Worm (Caenorhabditis elegans) whole organism, late embryonic: ENCODE data around the gene str-35.

Experiments used
- K02D7.2 ChIP-seq: sonication (generic microtip); optimal IDR thresholded peaks from 2 replicates; lab custom pipeline; 2017; ENCODE audit warnings: mild to moderate bottlenecking, missing genetic modification characterization, missing compliant biosample characterization
- T23F11.4 ChIP-seq: fragments of 200-800 bp; sonication (Bioruptor generic); optimal IDR thresholded peaks from 2 replicates; lab custom pipeline; 2018; ENCODE audit warnings: mild to moderate bottlenecking, missing genetic modification characterization, missing compliant biosample characterization
- Y22D7AL.16 ChIP-seq: sonication (generic microtip); optimal IDR thresholded peaks from 2 replicates; lab custom pipeline; 2016; ENCODE audit warnings: missing genetic modification characterization, missing compliant biosample characterization
- ama-1 ChIP-seq: fragments of 150-350 bp; optimal IDR thresholded peaks from 2 replicates; lab custom pipeline; 2014
- ceh-14 ChIP-seq: sonication (generic microtip); optimal IDR thresholded peaks from 2 replicates; lab custom pipeline; 2016; ENCODE audit warnings: missing genotype, missing genetic modification characterization, missing compliant biosample characterization
- ceh-18 ChIP-seq: sonication (generic microtip); optimal IDR thresholded peaks from 2 replicates; lab custom pipeline; 2016; ENCODE audit warnings: missing genetic modification characterization, missing compliant biosample characterization
- ceh-19 ChIP-seq: fragments of 200-800 bp; sonication (Bioruptor generic); optimal IDR thresholded peaks from 2 replicates; lab custom pipeline; 2018; ENCODE audit warnings: mild to moderate bottlenecking, missing genetic modification characterization, missing compliant biosample characterization
- ceh-2 ChIP-seq: sonication (generic microtip); optimal IDR thresholded peaks from 2 replicates; lab custom pipeline; 2016; ENCODE audit warnings: missing genotype, missing genetic modification characterization, missing compliant biosample characterization
- ceh-45 ChIP-seq: fragments of 200-800 bp; sonication (Bioruptor generic); IDR thresholded peaks from 2 replicates; pipeline ENCODE4 v1.3.6; 2022; ENCODE audit warnings: missing genetic modification reagents, missing genetic modification characterization, missing compliant biosample characterization
- ceh-9 ChIP-seq: sonication (generic microtip); optimal IDR thresholded peaks from 2 replicates; lab custom pipeline; 2016; ENCODE audit warnings: mild to moderate bottlenecking, missing genetic modification characterization, inconsistent platforms, missing compliant biosample characterization
- dmd-4 ChIP-seq: sonication (generic microtip); optimal IDR thresholded peaks from 2 replicates; lab custom pipeline; 2016; ENCODE audit warnings: borderline replicate concordance, missing genetic modification characterization, missing compliant biosample characterization
- dve-1 ChIP-seq: sonication (generic microtip); optimal IDR thresholded peaks from 2 replicates; lab custom pipeline; 2017; ENCODE audit warnings: antibody characterized with exemption, mild to moderate bottlenecking, missing genetic modification characterization, missing compliant biosample characterization
- fkh-10 ChIP-seq: fragments of 150-350 bp; optimal IDR thresholded peaks from 2 replicates; lab custom pipeline; 2014; ENCODE audit warnings: missing biosample characterization, missing genetic modification reagents, missing genetic modification characterization
- gmeb-2 ChIP-seq: sonication (generic microtip); optimal IDR thresholded peaks from 2 replicates; lab custom pipeline; 2016; ENCODE audit warnings: missing genetic modification characterization, inconsistent platforms, missing compliant biosample characterization
- hlh-13 ChIP-seq: fragments of 200-800 bp; sonication (Bioruptor generic); optimal IDR thresholded peaks from 2 replicates; lab custom pipeline; 2018; ENCODE audit warnings: mild to moderate bottlenecking, missing genetic modification characterization, missing compliant biosample characterization
- hlh-30 ChIP-seq: sonication (generic microtip); optimal IDR thresholded peaks from 2 replicates; lab custom pipeline; 2017; ENCODE audit warnings: antibody characterized with exemption, missing genetic modification characterization, missing compliant biosample characterization; ENCODE audit not compliant: insufficient read depth
- lin-11 ChIP-seq: fragments of 200-800 bp; sonication (Bioruptor generic); optimal IDR thresholded peaks from 2 replicates; lab custom pipeline; 2018; ENCODE audit warnings: mild to moderate bottlenecking, missing genetic modification characterization, missing compliant biosample characterization
- madf-2 ChIP-seq: sonication (generic microtip); optimal IDR thresholded peaks from 2 replicates; lab custom pipeline; 2017; ENCODE audit warnings: missing genetic modification characterization, missing compliant biosample characterization
- nhr-11 ChIP-seq: fragments of 150-350 bp; optimal IDR thresholded peaks from 2 replicates; lab custom pipeline; 2014; ENCODE audit warnings: missing biosample characterization, missing genetic modification characterization
- nhr-232 ChIP-seq: sonication (generic microtip); optimal IDR thresholded peaks from 2 replicates; lab custom pipeline; 2016; ENCODE audit warnings: missing genetic modification characterization, missing compliant biosample characterization
- pax-1 ChIP-seq: fragments of 150-350 bp; optimal IDR thresholded peaks from 2 replicates; lab custom pipeline; 2014; ENCODE audit warnings: missing biosample characterization, missing genetic modification characterization
- pha-4 ChIP-seq: fragments of 150-350 bp; optimal IDR thresholded peaks from 2 replicates; lab custom pipeline; 2018; ENCODE audit warnings: missing biosample characterization, missing genetic modification reagents, missing genetic modification characterization
- ref-2 ChIP-seq: sonication (generic microtip); optimal IDR thresholded peaks from 2 replicates; lab custom pipeline; 2016; ENCODE audit warnings: missing genetic modification characterization, missing compliant biosample characterization
- rnt-1 ChIP-seq: sonication (generic microtip); optimal IDR thresholded peaks from 2 replicates; lab custom pipeline; 2016; ENCODE audit warnings: missing genetic modification characterization, missing compliant biosample characterization
- sdc-2 ChIP-seq: sonication (generic microtip); optimal IDR thresholded peaks from 2 replicates; lab custom pipeline; 2016; ENCODE audit warnings: missing genotype, missing genetic modification characterization, missing compliant biosample characterization
- sox-2 ChIP-seq: fragments of 200-800 bp; sonication (Bioruptor generic); IDR thresholded peaks from 2 replicates; pipeline ENCODE4 v1.3.6; 2022; ENCODE audit warnings: missing genetic modification reagents, missing genetic modification characterization, missing compliant biosample characterization
- tbx-7 ChIP-seq: sonication (generic microtip); optimal IDR thresholded peaks from 2 replicates; lab custom pipeline; 2016; ENCODE audit warnings: missing genotype, missing genetic modification characterization, missing compliant biosample characterization
- unc-3 ChIP-seq, 2 experiments: fragments of 200-800 bp in 1 of 2; sonication (Bioruptor generic) in 1 of 2; sonication (generic microtip) in 1 of 2; conservative IDR thresholded peaks in 1 of 2; optimal IDR thresholded peaks in 1 of 2; 2 replicates each; pipeline versions ENCODE4 v1.3.6 to Lab custom; 2016 to 2022; ENCODE audit warnings: missing compliant biosample characterization in 2 of 2, missing genetic modification characterization in 2 of 2, missing genetic modification reagents in 1 of 2
- unc-42 ChIP-seq: sonication (generic microtip); optimal IDR thresholded peaks from 2 replicates; lab custom pipeline; 2016; ENCODE audit warnings: missing genotype, missing genetic modification characterization, missing compliant biosample characterization
- unc-55 ChIP-seq: sonication (generic microtip); optimal IDR thresholded peaks from 2 replicates; lab custom pipeline; 2017; ENCODE audit warnings: missing biosample characterization, missing genetic modification reagents, missing genetic modification characterization
- zip-5 ChIP-seq: sonication (generic microtip); optimal IDR thresholded peaks from 2 replicates; lab custom pipeline; 2016; ENCODE audit warnings: missing genetic modification characterization, missing compliant biosample characterization
- ztf-16 ChIP-seq: sonication (generic microtip); optimal IDR thresholded peaks from 2 replicates; lab custom pipeline; 2017; ENCODE audit warnings: missing genetic modification characterization, missing compliant biosample characterization

Gene str-35

DNA sequence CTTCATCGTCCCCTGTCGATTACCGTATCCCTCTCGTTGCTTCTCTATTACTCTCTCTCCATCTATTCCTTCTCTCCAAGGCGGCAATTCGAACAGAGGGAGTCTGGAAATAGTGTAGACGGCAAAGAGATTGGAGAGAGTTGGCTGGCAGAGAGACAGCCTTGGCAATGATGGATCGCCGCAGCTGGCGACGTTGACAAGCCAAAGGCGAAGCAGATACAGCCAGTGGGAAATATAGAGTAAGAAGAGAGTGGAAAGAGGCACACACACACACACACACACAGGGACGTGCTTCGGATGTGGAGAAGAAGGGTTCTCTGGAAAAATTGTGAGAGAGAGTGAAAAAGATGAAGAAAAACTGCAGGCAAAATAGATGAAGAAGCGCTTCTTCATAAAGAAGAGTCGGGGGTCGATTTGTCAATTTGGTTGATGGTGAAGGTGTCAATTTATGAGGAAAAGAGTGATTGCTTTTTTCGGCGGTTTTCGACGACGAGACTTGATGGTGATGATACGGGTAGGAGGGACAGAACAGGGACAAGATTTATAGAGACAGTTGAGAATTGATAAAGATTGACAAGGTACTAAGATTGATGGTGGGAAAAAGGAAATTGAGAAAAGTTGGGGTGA lies 33.3 kb downstream of the str-35 start (continued):
- TF ChIP-seq ceh-19 (GFP tag; lab: Kevin White, UChicago) (no peak), pax-1 (tag; lab: Kevin White, UChicago) (no peak), unc-42 (tag; lab: Kevin White, UChicago) (peak; percentile 9), T23F11.4 (peak; percentile 6), ceh-2 (peak; percentile 41), ceh-18 (tag; lab: Kevin White, UChicago) (peak; percentile 81), ceh-14 (tag; lab: Kevin White, UChicago) (peak; percentile 79), rnt-1 (peak; percentile 82)

DNA sequence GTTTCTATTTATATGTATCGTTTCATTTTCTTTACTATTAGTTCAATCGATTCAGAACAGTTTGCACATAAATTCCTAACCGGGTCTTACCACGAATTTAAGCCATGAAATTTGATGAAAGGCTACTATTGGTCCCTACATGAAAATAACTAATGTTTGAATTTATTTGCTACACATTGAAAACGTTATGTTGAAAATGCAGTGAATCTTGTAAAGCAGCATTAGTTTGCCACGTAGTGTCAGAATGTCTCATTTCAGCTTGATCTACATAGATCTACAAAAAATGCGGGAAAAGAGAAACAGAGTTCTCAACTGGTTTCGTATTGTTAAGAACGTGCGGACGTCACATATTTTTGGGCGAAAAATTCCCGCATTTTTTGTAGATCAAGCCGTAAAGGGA lies 34.1 kb downstream of the str-35 start:
- no peak for TF ChIP-seq pha-4 (tag; lab: Kevin White, UChicago)
- no peak for TF ChIP-seq Y22D7AL.16 (tag; lab: Kevin White, UChicago)
- TF ChIP-seq nhr-11 (tag; lab: Kevin White, UChicago) = no peak
- TF ChIP-seq sox-2 = no peak
- TF ChIP-seq ceh-45 (GFP tag; lab: Robert Waterston, UW) = no peak
- no peak for TF ChIP-seq ref-2 (tag; lab: Kevin White, UChicago)
- no peak for TF ChIP-seq gmeb-2
- no peak for TF ChIP-seq dve-1 (tag; lab: Kevin White, UChicago)
- TF ChIP-seq ztf-16 (tag; lab: Kevin White, UChicago) = no peak
- no peak for TF ChIP-seq zip-5
- no peak for TF ChIP-seq ceh-9
- no peak for TF ChIP-seq dmd-4 (tag; lab: Kevin White, UChicago)
- TF ChIP-seq unc-55 = no peak
- TF ChIP-seq fkh-10 (GFP tag; lab: Kevin White, UChicago) = no peak
- no peak for TF ChIP-seq T23F11.4
- TF ChIP-seq tbx-7 (tag; lab: Kevin White, UChicago) = no peak

DNA sequence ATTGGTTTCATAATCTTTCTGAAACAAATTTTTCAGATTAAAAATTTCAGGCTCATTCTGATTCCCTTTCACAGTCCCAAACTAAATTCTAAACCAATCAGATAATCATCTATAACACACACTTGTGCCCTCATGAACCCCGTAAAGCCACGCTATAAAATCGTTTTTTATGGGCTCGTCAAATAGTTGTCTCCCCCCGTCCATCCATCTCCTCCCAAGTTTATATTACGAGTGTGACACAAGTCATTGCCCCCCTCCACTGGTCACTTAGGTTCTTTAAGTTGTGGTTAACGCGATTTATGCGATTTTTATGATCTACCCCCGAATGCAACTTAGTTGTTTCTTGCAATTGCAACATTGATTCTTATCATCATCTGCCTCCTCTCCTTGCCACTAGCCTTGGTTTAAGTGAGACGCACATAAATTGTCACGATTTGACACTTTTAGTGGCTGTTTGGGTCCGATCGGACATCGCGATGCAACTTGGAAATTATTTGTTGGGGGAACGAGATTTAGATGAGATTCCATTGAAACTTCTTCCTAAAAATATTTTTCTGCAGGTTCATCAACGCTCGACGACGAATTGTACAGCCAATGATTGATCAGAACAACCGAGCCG lies 34.8 kb downstream of the str-35 start:
- peak; percentile 81 for TF ChIP-seq unc-55
- no peak for TF ChIP-seq pax-1 (tag; lab: Kevin White, UChicago)

DNA sequence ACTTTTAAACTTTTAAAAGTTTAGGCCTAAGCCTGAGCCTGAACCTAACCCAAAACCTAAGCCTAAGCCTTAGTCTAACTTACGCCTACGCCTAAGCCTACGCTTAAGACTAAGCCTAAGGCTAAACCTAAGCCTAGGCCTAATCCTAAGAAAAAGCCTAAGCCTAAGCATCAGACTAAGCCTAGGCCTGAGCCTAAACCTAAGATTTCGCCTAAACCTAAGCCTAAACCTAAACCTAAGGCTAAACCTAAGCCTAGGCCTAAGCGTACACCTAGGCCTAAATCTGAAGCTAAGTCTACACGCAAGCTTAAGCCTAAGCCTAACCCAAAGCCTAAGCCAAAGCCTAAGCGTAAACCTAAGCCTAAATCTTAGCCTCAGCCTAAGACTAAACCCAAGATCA lies 35.7 kb downstream of the str-35 start:
- TF ChIP-seq gmeb-2 (peak; percentile 7), lin-11 (tag; lab: Kevin White, UChicago) (no peak), Y22D7AL.16 (tag; lab: Kevin White, UChicago) (peak; percentile 15)

DNA sequence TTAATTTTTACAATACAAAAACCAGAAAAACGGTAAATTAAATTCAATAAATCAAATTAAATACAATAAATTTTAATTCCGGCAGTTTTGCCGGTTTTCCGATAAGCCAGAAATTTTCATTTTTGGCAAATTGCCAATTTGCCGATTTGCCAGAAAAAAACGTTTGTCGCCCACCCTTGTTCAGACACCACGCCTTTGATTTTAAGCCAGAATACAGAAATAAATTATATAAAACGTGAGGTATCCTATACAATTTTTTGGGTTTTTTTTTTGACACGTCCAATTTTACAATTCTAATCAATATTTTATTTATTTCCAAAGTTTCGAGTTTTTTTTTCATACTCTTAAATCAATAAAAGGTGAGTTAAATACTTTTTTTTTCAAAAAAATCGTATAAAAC lies 38.1 kb downstream of the str-35 start, which contains the start of gene T28F12.1:
Gene T28F12.1, plus strand, starts transcription at position 301 of the 400 bp plus-strand sequence.
- TF ChIP-seq hlh-13 (GFP tag; lab: Kevin White, UChicago) (no peak), nhr-232 (tag; lab: Kevin White, UChicago) (no peak), K02D7.2 (tag; lab: Kevin White, UChicago) (no peak), ceh-14 (tag; lab: Kevin White, UChicago) (no peak)
- TF ChIP-seq, all 69 proteins: peak for 0

DNA sequence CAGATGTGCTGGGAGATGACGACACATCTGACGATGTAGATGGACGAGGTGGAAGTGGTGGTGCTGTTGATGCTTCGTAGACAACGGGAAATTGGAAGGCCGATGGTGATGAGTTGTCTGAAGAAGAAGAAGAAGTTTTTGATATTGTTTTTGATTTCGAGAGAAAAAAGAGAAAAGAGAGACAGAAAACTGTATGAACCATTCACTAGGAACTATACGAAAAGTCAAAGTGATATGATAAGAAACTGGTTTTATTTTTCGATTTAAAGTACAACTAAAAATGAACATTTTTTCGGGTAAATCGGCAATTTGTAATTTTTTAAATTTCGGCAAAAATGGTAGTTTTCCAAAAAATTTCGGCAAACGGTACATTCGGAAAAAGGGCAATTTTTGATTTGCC lies 44.0 kb downstream of the str-35 start:
- TF ChIP-seq ref-2 (tag; lab: Kevin White, UChicago) (no peak), hlh-30 (tag; lab: Kevin White, UChicago) (no peak), ama-1 (lab: Kevin White, UChicago) (no peak), sdc-2 (tag; lab: Kevin White, UChicago) (no peak), nhr-232 (tag; lab: Kevin White, UChicago) (no peak), unc-3 (GFP tag; conservative IDR thresholded peaks at IDR 0.05; lab: Robert Waterston, UW) (no peak), unc-3 (tag; optimal IDR thresholded peaks at IDR 0.05; lab: Kevin White, UChicago) (no peak), ztf-16 (tag; lab: Kevin White, UChicago) (no peak), madf-2 (tag; lab: Kevin White, UChicago) (no peak), gmeb-2 (no peak)
